Worm (Caenorhabditis elegans) whole organism, late embryonic: ENCODE data around the gene K03B4.4.

Source experiments
- K02D7.2 ChIP-seq: sonication (generic microtip); optimal IDR thresholded peaks from 2 replicates; lab custom pipeline; 2017; ENCODE audit warnings: mild to moderate bottlenecking, missing genetic modification characterization, missing compliant biosample characterization
- elt-2 ChIP-seq: sonication (generic microtip); optimal IDR thresholded peaks from 2 replicates; lab custom pipeline; 2016; ENCODE audit warnings: missing genetic modification reagents, missing genetic modification characterization, missing compliant biosample characterization
- pha-4 ChIP-seq: fragments of 150-350 bp; optimal IDR thresholded peaks from 2 replicates; lab custom pipeline; 2018; ENCODE audit warnings: missing biosample characterization, missing genetic modification reagents, missing genetic modification characterization

- no peak for TF ChIP-seq pha-4 (tag; lab: Kevin White, UChicago)
- no peak for TF ChIP-seq K02D7.2 (tag; lab: Kevin White, UChicago)
- TF ChIP-seq elt-2 (tag; lab: Kevin White, UChicago), result no peak
Measured at ce11 chrV:4687944-4688505, 6.3 kb downstream of the K03B4.4 start, which contains the start of gene K03B4.2.
